Fruit fly (Drosophila melanogaster) whole organism, embryonic: Measurements from ENCODE around the gene gpp.

ENCODE experiments used
- CG10209 ChIP-seq: fragments of 200-800 bp; sonication (Bioruptor generic); optimal IDR thresholded peaks from 3 replicates; lab custom pipeline; 2017; ENCODE audit warnings: missing biosample characterization, mild to moderate bottlenecking, missing genetic modification characterization, missing genetic modification reagents
- CG10431 ChIP-seq: fragments of 200-800 bp; sonication (Bioruptor generic); optimal IDR thresholded peaks from 3 replicates; lab custom pipeline; 2018; ENCODE audit warnings: missing biosample characterization, mild to moderate bottlenecking, missing genetic modification characterization
- CG12104 ChIP-seq: fragments of 200-800 bp; sonication (Bioruptor generic); optimal IDR thresholded peaks from 3 replicates; lab custom pipeline; 2016; ENCODE audit warnings: missing biosample characterization, missing genetic modification characterization
- CG12769 ChIP-seq: fragments of 200-800 bp; sonication (Bioruptor generic); optimal IDR thresholded peaks from 2 replicates; lab custom pipeline; 2019; ENCODE audit warnings: missing biosample characterization, mild to moderate bottlenecking, missing genetic modification characterization, moderate library complexity
- CG13296 ChIP-seq: fragments of 200-800 bp; sonication (Bioruptor generic); optimal IDR thresholded peaks from 3 replicates; lab custom pipeline; 2018; ENCODE audit warnings: missing biosample characterization, mild to moderate bottlenecking, missing genetic modification characterization
- CG14710 ChIP-seq: fragments of 200-800 bp; sonication (Bioruptor generic); optimal IDR thresholded peaks from 3 replicates; lab custom pipeline; 2019; ENCODE audit warnings: missing biosample characterization, mild to moderate bottlenecking, missing genetic modification characterization, moderate library complexity
- CG15479 ChIP-seq: fragments of 200-800 bp; sonication (Bioruptor generic); optimal IDR thresholded peaks from 3 replicates; lab custom pipeline; 2019; ENCODE audit warnings: missing biosample characterization, mild to moderate bottlenecking, missing genetic modification characterization, moderate library complexity
- CG15601 ChIP-seq: fragments of 200-800 bp; sonication (Bioruptor generic); optimal IDR thresholded peaks from 3 replicates; lab custom pipeline; 2019; ENCODE audit warnings: missing biosample characterization, mild to moderate bottlenecking, missing genetic modification characterization, moderate library complexity
- CG1603 ChIP-seq: fragments of 200-800 bp; sonication (Bioruptor generic); optimal IDR thresholded peaks from 2 replicates; lab custom pipeline; 2019; ENCODE audit warnings: missing biosample characterization, mild to moderate bottlenecking, missing genetic modification characterization, moderate library complexity
- CG17186 ChIP-seq: fragments of 200-800 bp; sonication (Bioruptor generic); optimal IDR thresholded peaks from 3 replicates; lab custom pipeline; 2017; ENCODE audit warnings: missing biosample characterization, missing genetic modification reagents, missing genetic modification characterization
- CG17802 ChIP-seq: fragments of 200-800 bp; sonication (Bioruptor generic); optimal IDR thresholded peaks from 2 replicates; lab custom pipeline; 2018; ENCODE audit warnings: missing biosample characterization, mild to moderate bottlenecking, missing genetic modification characterization, moderate library complexity
- CG17829 ChIP-seq: fragments of 200-800 bp; optimal IDR thresholded peaks from 2 replicates; lab custom pipeline; 2019; ENCODE audit warnings: missing biosample characterization, mild to moderate bottlenecking, missing genetic modification characterization, moderate library complexity
- CG2202 ChIP-seq: fragments of 200-800 bp; sonication (Bioruptor generic); optimal IDR thresholded peaks from 2 replicates; lab custom pipeline; 2018; ENCODE audit warnings: missing biosample characterization, mild to moderate bottlenecking, missing genetic modification characterization
- CG2678 ChIP-seq: fragments of 200-800 bp; sonication (Bioruptor generic); optimal IDR thresholded peaks from 3 replicates; lab custom pipeline; 2019; ENCODE audit warnings: missing biosample characterization, mild to moderate bottlenecking, missing genetic modification characterization, moderate library complexity
- CG2712 ChIP-seq: fragments of 200-800 bp; optimal IDR thresholded peaks from 3 replicates; lab custom pipeline; 2019; ENCODE audit warnings: missing biosample characterization, mild to moderate bottlenecking, missing genetic modification characterization, moderate library complexity
- CG3281 ChIP-seq: fragments of 200-800 bp; sonication (Bioruptor generic); optimal IDR thresholded peaks from 3 replicates; lab custom pipeline; 2017; ENCODE audit warnings: missing biosample characterization, mild to moderate bottlenecking, missing genetic modification characterization
- CG33213 ChIP-seq: fragments of 200-800 bp; sonication (Bioruptor generic); optimal IDR thresholded peaks from 3 replicates; lab custom pipeline; 2016; ENCODE audit warnings: missing biosample characterization, missing genetic modification characterization
- CG4360 ChIP-seq: fragments of 200-800 bp; sonication (Bioruptor generic); IDR thresholded peaks from 2 replicates; pipeline ENCODE4 v1.3.6; 2022; ENCODE audit warnings: missing biosample characterization, missing genetic modification characterization
- CG7372 ChIP-seq: fragments of 200-800 bp; sonication (Bioruptor generic); IDR thresholded peaks from 2 replicates; pipeline ENCODE4 v1.3.6; 2022; ENCODE audit warnings: missing biosample characterization, missing genetic modification characterization
- CG7963 ChIP-seq: fragments of 200-800 bp; sonication (Bioruptor generic); IDR thresholded peaks from 3 replicates; pipeline ENCODE4 v1.3.6; 2022; ENCODE audit warnings: missing biosample characterization, missing genetic modification characterization; ENCODE audit not compliant: partially characterized antibody
- CG8924 ChIP-seq: fragments of 200-800 bp; optimal IDR thresholded peaks from 3 replicates; lab custom pipeline; 2019; ENCODE audit warnings: missing biosample characterization, mild to moderate bottlenecking, missing genetic modification characterization, moderate library complexity
- CG9437 ChIP-seq: fragments of 200-800 bp; sonication (Bioruptor generic); optimal IDR thresholded peaks from 2 replicates; lab custom pipeline; 2018; ENCODE audit warnings: missing biosample characterization, mild to moderate bottlenecking, missing genetic modification characterization
- CHES-1-like ChIP-seq: fragments of 200-800 bp; sonication (Bioruptor generic); optimal IDR thresholded peaks from 2 replicates; lab custom pipeline; 2016; ENCODE audit warnings: missing biosample characterization, missing genetic modification characterization
- CTCF ChIP-seq: fragments of 200-800 bp; sonication (Bioruptor generic); optimal IDR thresholded peaks from 2 replicates; lab custom pipeline; 2017; ENCODE audit warnings: missing biosample characterization, mild to moderate bottlenecking, missing genetic modification characterization, moderate library complexity
- Chrac-16 ChIP-seq: fragments of 200-800 bp; sonication (Bioruptor generic); optimal IDR thresholded peaks from 3 replicates; lab custom pipeline; 2016; ENCODE audit warnings: missing biosample characterization, missing genetic modification characterization
- Deaf1 ChIP-seq: fragments of 200-800 bp; optimal IDR thresholded peaks from 3 replicates; lab custom pipeline; 2019; ENCODE audit warnings: missing biosample characterization, mild to moderate bottlenecking, missing genetic modification characterization, moderate library complexity
- Dref ChIP-seq: fragments of 200-800 bp; sonication (Bioruptor generic); IDR thresholded peaks from 2 replicates; pipeline ENCODE4 v1.3.6; 2022; ENCODE audit warnings: missing biosample characterization, missing genetic modification characterization
- HHEX ChIP-seq: fragments of 200-800 bp; sonication (Bioruptor generic); optimal IDR thresholded peaks from 3 replicates; lab custom pipeline; 2017; ENCODE audit warnings: missing biosample characterization, mild to moderate bottlenecking, missing genetic modification characterization, missing genetic modification reagents
- Hmr ChIP-seq: fragments of 200-800 bp; sonication (Bioruptor generic); optimal IDR thresholded peaks from 3 replicates; lab custom pipeline; 2017; ENCODE audit warnings: mild to moderate bottlenecking, missing biosample characterization, missing genetic modification reagents, missing genetic modification characterization
- MESR4 ChIP-seq: fragments of 200-800 bp; sonication (Bioruptor generic); optimal IDR thresholded peaks from 2 replicates; lab custom pipeline; 2018; ENCODE audit warnings: missing biosample characterization, mild to moderate bottlenecking, missing genetic modification characterization, moderate library complexity
- Ptx1 ChIP-seq: fragments of 200-800 bp; sonication (Bioruptor generic); IDR thresholded peaks from 2 replicates; pipeline ENCODE4 v1.3.6; 2022; ENCODE audit warnings: missing biosample characterization, missing genetic modification characterization
- Sox100B ChIP-seq: fragments of 200-800 bp; sonication (Bioruptor generic); optimal IDR thresholded peaks from 3 replicates; lab custom pipeline; 2018; ENCODE audit warnings: missing biosample characterization, mild to moderate bottlenecking, missing genetic modification characterization
- abd-A ChIP-seq: fragments of 200-800 bp; sonication (Bioruptor generic); optimal IDR thresholded peaks from 3 replicates; lab custom pipeline; 2019; ENCODE audit warnings: missing biosample characterization, mild to moderate bottlenecking, missing genetic modification characterization, moderate library complexity
- cwo ChIP-seq: fragments of 200-800 bp; sonication (Bioruptor generic); optimal IDR thresholded peaks from 3 replicates; lab custom pipeline; 2017; ENCODE audit warnings: missing biosample characterization, missing genetic modification characterization, mild to moderate bottlenecking, moderate library complexity, missing genetic modification reagents
- en ChIP-seq: fragments of 200-800 bp; sonication (Bioruptor generic); optimal IDR thresholded peaks from 2 replicates; lab custom pipeline; 2016; ENCODE audit warnings: missing biosample characterization, missing genetic modification characterization
- eve ChIP-seq, 2 experiments: fragments of >200 bp; optimal IDR thresholded peaks; 2 replicates each; lab custom pipeline; 2017; ENCODE audit warnings: missing biosample characterization in 2 of 2, missing genetic modification characterization in 2 of 2
- ftz-f1 ChIP-seq: fragments of 200-800 bp; sonication (Bioruptor generic); optimal IDR thresholded peaks from 2 replicates; lab custom pipeline; 2016; ENCODE audit warnings: missing biosample characterization, missing genetic modification characterization
- gcm ChIP-seq: fragments of 200-800 bp; sonication (Bioruptor generic); optimal IDR thresholded peaks from 2 replicates; lab custom pipeline; 2019; ENCODE audit warnings: missing biosample characterization, mild to moderate bottlenecking, missing genetic modification characterization, moderate library complexity
- grau ChIP-seq: fragments of 200-800 bp; optimal IDR thresholded peaks from 3 replicates; lab custom pipeline; 2019; ENCODE audit warnings: missing biosample characterization, mild to moderate bottlenecking, missing genetic modification characterization, moderate library complexity
- gro ChIP-seq: fragments of 200-800 bp; sonication (Bioruptor generic); optimal IDR thresholded peaks from 2 replicates; lab custom pipeline; 2016; ENCODE audit warnings: missing biosample characterization, missing genetic modification characterization
- mirr ChIP-seq: fragments of 200-800 bp; sonication (Bioruptor generic); optimal IDR thresholded peaks from 3 replicates; lab custom pipeline; 2018; ENCODE audit warnings: missing biosample characterization, mild to moderate bottlenecking, missing genetic modification characterization
- odd ChIP-seq: fragments of 200-800 bp; sonication (Bioruptor generic); optimal IDR thresholded peaks from 2 replicates; lab custom pipeline; 2017; ENCODE audit warnings: missing biosample characterization, mild to moderate bottlenecking, missing genetic modification characterization
- pfk ChIP-seq: fragments of 200-800 bp; sonication (Bioruptor generic); optimal IDR thresholded peaks from 2 replicates; lab custom pipeline; 2018; ENCODE audit warnings: missing biosample characterization, mild to moderate bottlenecking, missing genetic modification characterization, moderate library complexity
- phol ChIP-seq: fragments of 200-800 bp; sonication (Bioruptor generic); optimal IDR thresholded peaks from 3 replicates; lab custom pipeline; 2018; ENCODE audit warnings: missing biosample characterization, mild to moderate bottlenecking, missing genetic modification characterization, moderate library complexity
- psq ChIP-seq: fragments of 200-800 bp; sonication (Bioruptor generic); optimal IDR thresholded peaks from 2 replicates; lab custom pipeline; 2017; ENCODE audit warnings: missing biosample characterization, missing genetic modification characterization
- sd ChIP-seq: fragments of 200-800 bp; sonication (Bioruptor generic); optimal IDR thresholded peaks from 3 replicates; lab custom pipeline; 2018; ENCODE audit warnings: missing biosample characterization, mild to moderate bottlenecking, missing genetic modification characterization, moderate library complexity
- sim ChIP-seq: fragments of 200-800 bp; sonication (Bioruptor generic); IDR thresholded peaks from 2 replicates; pipeline ENCODE4 v1.3.6; 2022; ENCODE audit warnings: missing biosample characterization, missing genetic modification characterization
- trem ChIP-seq: fragments of 200-800 bp; optimal IDR thresholded peaks from 3 replicates; lab custom pipeline; 2019; ENCODE audit warnings: missing biosample characterization, mild to moderate bottlenecking, missing genetic modification characterization, moderate library complexity
- vfl ChIP-seq: fragments of 200-800 bp; sonication (Bioruptor generic); optimal IDR thresholded peaks from 2 replicates; lab custom pipeline; 2016; ENCODE audit warnings: missing biosample characterization, missing genetic modification characterization
- z ChIP-seq: fragments of 200-800 bp; sonication (Bioruptor generic); IDR thresholded peaks from 3 replicates; pipeline ENCODE4 v1.3.6; 2022; ENCODE audit warnings: missing biosample characterization, missing genetic modification characterization

The gpp gene

dm6 chr3R:6406566-6407098, at the start of gene gpp:
gpp (plus strand) TSS chr3R:6406855.
- TF ChIP-seq MESR4 (GFP tag; lab: Kevin White, UChicago), result peak; percentile 59
- TF ChIP-seq eve (GFP tag; optimal IDR thresholded peaks at IDR 0.05; lab: Kevin White, UChicago), result peak in 1 of 2 experiments; percentile 80
- no peak for TF ChIP-seq CG4360 (GFP tag; lab: Robert Waterston, UW)
- peak; percentile 11 for TF ChIP-seq CG15479 (GFP tag; lab: Kevin White, UChicago)
- peak; percentile 10 for TF ChIP-seq HHEX (GFP tag; lab: Kevin White, UChicago)
- TF ChIP-seq CTCF, result peak; percentile 29
- TF ChIP-seq CG14710 (tag; lab: Kevin White, UChicago), result peak; percentile 6
- TF ChIP-seq vfl (GFP tag; lab: Kevin White, UChicago), result no peak
- TF ChIP-seq CG7372, result no peak
- no peak for TF ChIP-seq z (GFP tag; lab: Robert Waterston, UW)
- TF ChIP-seq en (GFP tag; lab: Kevin White, UChicago), result no peak
- no peak for TF ChIP-seq CG10431 (GFP tag; lab: Kevin White, UChicago)
- TF ChIP-seq sd, result peak; percentile 50
- peak; percentile 56 for TF ChIP-seq CG12769
- TF ChIP-seq abd-A, result peak; percentile 68
- TF ChIP-seq odd (GFP tag; lab: Kevin White, UChicago), result peak; percentile 52
- no peak for TF ChIP-seq CG17802 (tag; lab: Kevin White, UChicago)
- TF ChIP-seq mirr, result peak; percentile 47
- TF ChIP-seq Deaf1 (tag; lab: Kevin White, UChicago), result peak; percentile 20
- peak; percentile 2 for TF ChIP-seq Sox100B (GFP tag; lab: Kevin White, UChicago)
- TF ChIP-seq grau (tag; lab: Kevin White, UChicago), result peak; percentile 9
- TF ChIP-seq CHES-1-like (GFP tag; lab: Kevin White, UChicago), result no peak
- peak; percentile 12 for TF ChIP-seq Hmr (GFP tag; lab: Kevin White, UChicago)
- TF ChIP-seq CG7963 (GFP tag; lab: Robert Waterston, UW), result no peak
- peak; percentile 64 for TF ChIP-seq CG8924 (tag; lab: Kevin White, UChicago)
- peak; percentile 62 for TF ChIP-seq trem (tag; lab: Kevin White, UChicago)
- peak; percentile 1 for TF ChIP-seq CG2678 (tag; lab: Kevin White, UChicago)
- no peak for TF ChIP-seq CG3281 (GFP tag; lab: Kevin White, UChicago)
- peak; percentile 7 for TF ChIP-seq ftz-f1 (GFP tag; lab: Kevin White, UChicago)
- TF ChIP-seq Dref (GFP tag; lab: Robert Waterston, UW), result no peak
- TF ChIP-seq psq (GFP tag; lab: Kevin White, UChicago), result peak; percentile 100
- TF ChIP-seq gro (GFP tag; lab: Kevin White, UChicago), result peak; percentile 25
- TF ChIP-seq CG17829 (tag; lab: Kevin White, UChicago), result peak; percentile 38
- TF ChIP-seq Ptx1, result no peak
- peak; percentile 59 for TF ChIP-seq cwo (GFP tag; lab: Kevin White, UChicago)
- TF ChIP-seq CG10209, result no peak
- peak; percentile 48 for TF ChIP-seq CG1603 (tag; lab: Kevin White, UChicago)
- TF ChIP-seq CG15601, result no peak
- no peak for TF ChIP-seq Chrac-16 (GFP tag; lab: Kevin White, UChicago)
- TF ChIP-seq CG13296 (GFP tag; lab: Kevin White, UChicago), result peak; percentile 31
- no peak for TF ChIP-seq sim
- TF ChIP-seq gcm (GFP tag; lab: Kevin White, UChicago), result no peak
- TF ChIP-seq CG9437, result peak; percentile 23
- TF ChIP-seq CG2202, result no peak
- TF ChIP-seq CG17186, result peak; percentile 34
- peak; percentile 2 for TF ChIP-seq pfk (GFP tag; lab: Kevin White, UChicago)
- TF ChIP-seq CG2712 (tag; lab: Kevin White, UChicago), result peak; percentile 30
- TF ChIP-seq CG12104, result peak; percentile 18
- peak; percentile 31 for TF ChIP-seq CG33213 (GFP tag; lab: Kevin White, UChicago)
- peak; percentile 2 for TF ChIP-seq phol
